Worm (Caenorhabditis elegans) whole organism, dauer: ENCODE data around the gene dpf-4.

Source experiments
- unc-62 ChIP-seq: sonication (generic microtip); optimal IDR thresholded peaks from 2 replicates; lab custom pipeline; 2017; ENCODE audit warnings: missing biosample characterization, missing genetic modification reagents, missing genetic modification characterization

Gene dpf-4

ce11 chrIII:5884459-5884858 is 25.4 kb downstream of the dpf-4 start:
- no peak for TF ChIP-seq unc-62 (GFP tag; lab: Kevin White, UChicago)

DNA sequence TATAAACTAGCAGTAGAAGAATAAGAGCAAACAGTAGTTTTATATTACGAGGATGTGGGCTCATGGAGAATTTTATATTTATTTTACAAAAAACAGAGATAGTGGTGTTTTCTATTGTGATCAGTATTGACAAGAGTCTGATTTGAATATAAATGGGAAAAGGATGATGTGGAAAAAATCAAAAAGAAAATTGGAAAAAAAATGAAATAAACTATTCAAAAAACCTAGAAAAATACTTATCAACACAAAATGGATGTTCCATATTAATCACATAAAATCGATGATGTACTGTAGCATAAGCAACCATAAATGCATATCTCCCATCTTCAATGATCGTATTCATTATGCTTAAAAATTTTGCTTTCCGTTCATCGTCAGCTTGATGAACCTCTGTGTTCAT is 27.8 kb downstream of the dpf-4 start, which contains the start of gene C28H8.7:
TSS of gene C28H8.7 (minus strand) at position 101 of the 400 bp plus-strand sequence.
- TF ChIP-seq unc-62 (GFP tag; lab: Kevin White, UChicago): no peak

DNA sequence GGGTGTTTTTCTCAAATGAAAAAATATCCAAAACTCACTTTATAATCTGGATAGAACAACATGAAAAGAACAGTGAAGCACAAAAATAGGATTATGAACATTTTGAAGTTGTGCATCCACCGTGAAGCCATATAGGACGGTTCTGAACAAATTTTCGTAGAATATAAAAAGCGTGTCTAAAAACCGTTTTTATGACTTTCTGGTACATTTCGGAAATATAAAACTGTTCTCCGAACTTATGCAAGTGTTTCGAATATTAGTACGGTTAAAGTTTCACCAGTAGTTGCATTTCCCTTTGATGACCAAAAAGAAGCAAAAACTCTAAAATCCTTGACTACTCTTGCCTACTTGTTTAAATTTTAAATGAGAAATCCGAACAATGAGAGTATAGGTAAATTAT is 29.6 kb downstream of the dpf-4 start, which contains the start of gene C28H8.8:
TSS of gene C28H8.8 (minus strand) at position 101 of the 400 bp plus-strand sequence.
- TF ChIP-seq unc-62 (GFP tag; lab: Kevin White, UChicago): no peak

DNA sequence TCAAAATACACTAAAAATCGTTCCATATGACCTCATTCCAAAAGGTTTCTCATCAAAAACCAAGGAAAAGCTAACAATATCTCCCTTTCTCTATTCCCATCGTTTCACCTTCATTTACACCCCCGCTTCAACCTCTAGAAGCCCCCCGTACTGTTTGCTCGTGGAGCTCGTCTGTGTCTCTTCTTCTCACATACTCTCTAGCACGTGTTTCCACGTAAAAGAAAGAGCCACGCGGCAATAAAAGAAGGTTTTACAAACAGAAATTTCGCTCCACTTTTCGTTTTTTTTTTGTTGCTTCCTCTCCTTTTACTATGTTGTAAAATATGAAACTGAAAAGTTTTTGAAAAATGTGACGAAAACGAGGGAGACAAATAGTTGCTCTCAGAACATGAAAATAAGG is 33.8 kb downstream of the dpf-4 start:
- TF ChIP-seq unc-62 (GFP tag; lab: Kevin White, UChicago): no peak

DNA sequence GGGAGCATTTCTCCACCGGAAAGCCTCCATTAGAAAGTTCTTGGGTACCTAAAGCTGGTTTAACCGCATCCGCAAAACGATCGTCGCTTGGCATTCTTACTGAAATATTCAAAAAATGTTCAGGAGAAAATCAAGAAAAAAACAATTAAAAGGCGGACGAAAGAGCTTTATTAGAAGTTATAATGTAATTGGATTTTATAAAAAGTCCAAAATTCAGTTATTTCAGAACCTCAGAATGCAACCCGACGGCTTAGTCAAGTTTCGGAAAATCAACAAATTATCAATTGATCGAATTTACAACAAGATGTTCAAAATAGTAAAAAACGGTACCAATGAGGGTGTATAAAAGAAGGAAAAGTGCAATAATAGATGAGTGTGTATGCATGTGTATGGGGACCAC is 36.8 kb downstream of the dpf-4 start, which contains the start of gene pxl-1:
TSS of gene pxl-1 (minus strand) at position 101 of the 400 bp plus-strand sequence.
- TF ChIP-seq unc-62 (GFP tag; lab: Kevin White, UChicago): no peak

DNA sequence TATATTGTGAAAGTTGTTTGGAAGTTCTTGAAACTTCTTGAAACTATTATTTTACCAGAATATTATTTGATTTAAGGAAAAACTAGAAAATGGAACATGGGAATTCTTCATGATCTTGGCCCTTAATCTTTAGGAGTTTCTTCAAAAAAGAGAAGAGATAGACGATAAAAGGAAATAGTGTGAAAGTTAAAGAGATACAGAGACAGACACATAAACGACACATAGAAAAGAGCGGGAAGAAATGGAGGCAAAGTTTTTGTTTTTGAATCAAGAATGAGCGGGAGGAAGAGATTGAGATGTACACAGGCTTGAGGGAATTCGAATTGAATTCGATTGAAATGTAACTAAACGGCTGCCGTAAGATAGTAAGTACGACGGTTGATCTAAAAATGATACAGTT is 38.4 kb downstream of the dpf-4 start:
- TF ChIP-seq unc-62 (GFP tag; lab: Kevin White, UChicago): no peak

DNA sequence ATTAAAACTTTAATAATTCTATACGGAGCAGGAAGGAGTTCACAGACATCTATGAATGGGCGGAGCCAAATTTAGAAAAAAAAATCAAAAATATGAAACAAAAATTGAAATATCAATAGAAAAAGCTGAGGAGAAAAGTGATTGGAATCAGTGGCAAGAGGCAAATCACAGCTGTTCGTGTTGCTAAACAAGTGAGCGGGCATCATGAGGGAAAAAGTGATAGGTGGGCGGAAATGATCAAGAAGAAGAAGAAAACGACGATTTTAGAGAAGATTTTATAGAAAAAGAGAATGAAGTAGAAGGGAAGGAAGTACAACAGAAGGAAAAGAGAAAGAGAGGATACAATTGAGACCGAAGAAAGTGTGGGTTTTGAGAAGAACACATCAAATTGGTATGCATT is 39.5 kb downstream of the dpf-4 start:
- TF ChIP-seq unc-62 (GFP tag; lab: Kevin White, UChicago): no peak

- no peak for TF ChIP-seq unc-62 (GFP tag; lab: Kevin White, UChicago)
Observed at ce11 chrIII:5900709-5901108, 41.6 kb downstream of the dpf-4 start.

DNA sequence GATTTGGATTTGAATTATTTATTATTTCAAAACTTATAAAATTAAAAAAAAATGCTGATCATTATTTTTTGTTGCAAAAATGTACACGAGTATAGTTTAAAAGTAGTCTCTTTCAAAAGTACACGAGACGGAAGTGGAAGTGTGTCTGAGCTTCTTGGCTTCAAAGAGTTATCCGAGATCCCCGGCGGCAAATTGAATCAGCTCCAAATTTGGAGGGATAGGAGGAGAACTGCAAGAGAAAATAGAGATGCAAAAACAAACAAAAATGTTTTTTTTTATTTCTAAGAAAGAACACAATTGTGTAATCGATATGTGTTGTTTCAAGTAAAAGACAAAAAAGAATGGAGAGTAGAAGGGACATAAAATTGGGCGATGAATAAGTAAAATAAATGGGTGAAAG is 43.5 kb downstream of the dpf-4 start:
- TF ChIP-seq unc-62 (GFP tag; lab: Kevin White, UChicago): no peak

ce11 chrIII:5906059-5906458 is 47.0 kb downstream of the dpf-4 start, which contains the start of gene dpff-1:
Gene dpff-1, minus strand, starts transcription at chrIII:5906346.
- TF ChIP-seq unc-62 (GFP tag; lab: Kevin White, UChicago): no peak

- TF ChIP-seq unc-62 (GFP tag; lab: Kevin White, UChicago): no peak
Observed at ce11 chrIII:5906749-5907148, 47.6 kb downstream of the dpf-4 start, which contains the start of gene erd-2.2. Gene erd-2.2, plus strand, starts transcription at chrIII:5907049.

ce11 chrIII:5908408-5908807 is 49.3 kb downstream of the dpf-4 start, which contains the start of gene C28H8.3:
Gene C28H8.3, plus strand, starts transcription at chrIII:5908700.
- TF ChIP-seq unc-62 (GFP tag; lab: Kevin White, UChicago): no peak
